Worm (Caenorhabditis elegans): ENCODE results near the gene glb-20.

- TF ChIP-seq pha-4 (tag; optimal IDR thresholded peaks at IDR 0.05) = no peak
- no peak for TF ChIP-seq dve-1 (tag; optimal IDR thresholded peaks at IDR 0.05)
- TF ChIP-seq ama-1 (optimal IDR thresholded peaks at IDR 0.05) = no peak
- peak; percentile 19 for TF ChIP-seq nfya-1 (tag; optimal IDR thresholded peaks at IDR 0.05)
- no peak for TF ChIP-seq gmeb-2 (tag; optimal IDR thresholded peaks at IDR 0.05)
- TF ChIP-seq nhr-11 (tag; optimal IDR thresholded peaks at IDR 0.05) = no peak
- no peak for TF ChIP-seq unc-3 (GFP tag; conservative IDR thresholded peaks at IDR 0.05)
- no peak for TF ChIP-seq unc-3 (tag; optimal IDR thresholded peaks at IDR 0.05)
Observed at ce11 chrX:13503839-13504238, 52.1 kb downstream of the glb-20 start.
